Worm (Caenorhabditis elegans): ENCODE data around the gene cpg-4.

- TF ChIP-seq nhr-102 (tag; optimal IDR thresholded peaks at IDR 0.05) = no peak
- TF ChIP-seq F49E8.2 (tag; optimal IDR thresholded peaks at IDR 0.05; ENCODE audit: borderline replicate concordance) = no peak
- TF ChIP-seq ztf-11 (tag; optimal IDR thresholded peaks at IDR 0.05) = no peak
- no peak for TF ChIP-seq lin-15B (tag; optimal IDR thresholded peaks at IDR 0.05)
- TF ChIP-seq nhr-48 (tag; optimal IDR thresholded peaks at IDR 0.05) = no peak
- no peak for TF ChIP-seq snpc-4 (tag; optimal IDR thresholded peaks at IDR 0.05)
Observed at ce11 chrV:6034714-6035113, 38.5 kb downstream of the cpg-4 start, which contains the start of gene dhs-17.
